Fruit fly (Drosophila melanogaster): ENCODE measurements around the gene Gale.

Gene Gale

dm6 chr3L:680258-680657, 31.9 kb downstream of the Gale start, which contains the start of gene CG17129:
Gene CG17129, minus strand, starts transcription at chr3L:680326.
- TF ChIP-seq Pif1A (GFP tag; optimal IDR thresholded peaks at IDR 0.05) (peak; percentile 7), CG9948 (tag; optimal IDR thresholded peaks at IDR 0.05) (no peak), CG32121 (GFP tag; IDR thresholded peaks at IDR 0.05) (peak; percentile 32; the same call in 1 of the 2 replicates), CG34367 (tag; optimal IDR thresholded peaks at IDR 0.05) (no peak), CG17806 (tag; optimal IDR thresholded peaks at IDR 0.05) (no peak), CG14655 (GFP tag; optimal IDR thresholded peaks at IDR 0.05) (peak; percentile 6), CG15710 (tag; optimal IDR thresholded peaks at IDR 0.05) (no peak), CG12605 (GFP tag; IDR thresholded peaks at IDR 0.05) (no peak), CG10348 (GFP tag; IDR thresholded peaks at IDR 0.05) (no peak), CG4496 (GFP tag; IDR thresholded peaks at IDR 0.05) (no peak; the same call in 2 of the 3 replicates), CG8159 (tag; optimal IDR thresholded peaks at IDR 0.05) (peak; percentile 3), D1 (tag; optimal IDR thresholded peaks at IDR 0.05) (no peak), EcR (GFP tag; optimal IDR thresholded peaks at IDR 0.05) (no peak), CG8301 (tag; optimal IDR thresholded peaks at IDR 0.05) (peak; percentile 36), Pif1B (GFP tag; optimal IDR thresholded peaks at IDR 0.05) (no peak), Ets98B (GFP tag; IDR thresholded peaks at IDR 0.05) (peak; percentile 40; the same call in 1 of the 2 replicates), CG13204 (GFP tag; optimal IDR thresholded peaks at IDR 0.05) (no peak), Snoo (tag; optimal IDR thresholded peaks at IDR 0.05) (no peak), rn (GFP tag; IDR thresholded peaks at IDR 0.05) (peak; percentile 34; the same call in 1 of the 2 replicates), gl (tag; optimal IDR thresholded peaks at IDR 0.05) (no peak), fd96Ca (GFP tag; IDR thresholded peaks at IDR 0.05) (peak; percentile 40; the same call in 1 of the 3 replicates)

DNA sequence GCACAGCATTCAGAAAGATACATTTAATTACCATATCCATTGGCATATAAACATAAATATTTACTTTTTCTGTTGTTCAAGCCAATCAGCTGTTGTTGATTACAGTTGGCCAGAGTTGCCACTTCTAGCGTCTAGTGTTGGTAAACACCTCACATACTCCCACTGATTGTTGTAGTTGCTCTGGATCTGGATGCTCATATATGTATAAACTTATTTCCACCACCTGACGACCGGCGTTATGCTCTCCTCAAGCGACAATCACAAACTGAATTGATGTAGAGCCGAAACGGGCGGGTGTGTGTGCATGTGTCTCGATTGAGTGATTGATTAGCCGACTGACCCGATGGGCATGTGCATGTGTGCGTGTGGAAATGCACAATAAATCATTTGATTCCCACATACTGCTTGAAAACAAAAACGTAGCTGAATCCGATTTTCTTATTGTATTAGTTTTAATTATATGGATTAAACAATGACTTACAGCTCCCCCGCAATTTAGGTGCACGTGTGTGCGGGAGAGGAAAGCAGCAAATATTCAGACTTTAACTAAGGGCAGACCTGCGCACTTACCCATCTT, 33.5 kb downstream of the Gale start:
- TF ChIP-seq Snoo (tag; optimal IDR thresholded peaks at IDR 0.05) (peak; percentile 23), Pif1A (GFP tag; optimal IDR thresholded peaks at IDR 0.05) (peak; percentile 22), CG12605 (GFP tag; IDR thresholded peaks at IDR 0.05) (no peak), Ets98B (GFP tag; IDR thresholded peaks at IDR 0.05) (peak; percentile 33; the same call in 1 of the 2 replicates), CG8159 (tag; optimal IDR thresholded peaks at IDR 0.05) (peak; percentile 34), CG10348 (GFP tag; IDR thresholded peaks at IDR 0.05) (no peak), CG17806 (tag; optimal IDR thresholded peaks at IDR 0.05) (no peak), D1 (tag; optimal IDR thresholded peaks at IDR 0.05) (no peak), EcR (GFP tag; optimal IDR thresholded peaks at IDR 0.05) (no peak), CG15710 (tag; optimal IDR thresholded peaks at IDR 0.05) (peak; percentile 19), rn (GFP tag; IDR thresholded peaks at IDR 0.05) (no peak), CG8301 (tag; optimal IDR thresholded peaks at IDR 0.05) (no peak), CG9948 (tag; optimal IDR thresholded peaks at IDR 0.05) (no peak), Pif1B (GFP tag; optimal IDR thresholded peaks at IDR 0.05) (peak; percentile 58), CG4496 (GFP tag; IDR thresholded peaks at IDR 0.05) (peak; percentile 48; the same call in 1 of the 3 replicates), CG34367 (tag; optimal IDR thresholded peaks at IDR 0.05) (no peak), CG32121 (GFP tag; IDR thresholded peaks at IDR 0.05) (0 out of 2 replicates have a peak, but pooled peaks have one; percentile 14), fd96Ca (GFP tag; IDR thresholded peaks at IDR 0.05) (no peak), CG13204 (GFP tag; optimal IDR thresholded peaks at IDR 0.05) (no peak), CG14655 (GFP tag; optimal IDR thresholded peaks at IDR 0.05) (no peak), gl (tag; optimal IDR thresholded peaks at IDR 0.05) (no peak)

- TF ChIP-seq CG8159 (tag; optimal IDR thresholded peaks at IDR 0.05) = no peak
- TF ChIP-seq Pif1A (GFP tag; optimal IDR thresholded peaks at IDR 0.05) = peak; percentile 51
- 0 out of 2 replicates have a peak, but pooled peaks have one; percentile 30 for TF ChIP-seq CG12605 (GFP tag; IDR thresholded peaks at IDR 0.05)
- TF ChIP-seq CG9948 (tag; optimal IDR thresholded peaks at IDR 0.05) = no peak
- TF ChIP-seq fd96Ca (GFP tag; IDR thresholded peaks at IDR 0.05) = no peak
- no peak for TF ChIP-seq rn (GFP tag; IDR thresholded peaks at IDR 0.05)
- TF ChIP-seq CG10348 (GFP tag; IDR thresholded peaks at IDR 0.05) = no peak
- no peak for TF ChIP-seq Snoo (tag; optimal IDR thresholded peaks at IDR 0.05)
- no peak; the same call in 1 of the 2 replicates for TF ChIP-seq Ets98B (GFP tag; IDR thresholded peaks at IDR 0.05)
- TF ChIP-seq CG34367 (tag; optimal IDR thresholded peaks at IDR 0.05) = no peak
- TF ChIP-seq D1 (tag; optimal IDR thresholded peaks at IDR 0.05) = no peak
- TF ChIP-seq EcR (GFP tag; optimal IDR thresholded peaks at IDR 0.05) = peak; percentile 37
- peak; percentile 30 for TF ChIP-seq CG13204 (GFP tag; optimal IDR thresholded peaks at IDR 0.05)
- TF ChIP-seq CG14655 (GFP tag; optimal IDR thresholded peaks at IDR 0.05) = no peak
- peak; percentile 0 for TF ChIP-seq gl (tag; optimal IDR thresholded peaks at IDR 0.05)
- peak; percentile 9; the same call in 1 of the 3 replicates for TF ChIP-seq CG4496 (GFP tag; IDR thresholded peaks at IDR 0.05)
- peak; percentile 1 for TF ChIP-seq CG8301 (tag; optimal IDR thresholded peaks at IDR 0.05)
- no peak for TF ChIP-seq Pif1B (GFP tag; optimal IDR thresholded peaks at IDR 0.05)
- no peak for TF ChIP-seq CG17806 (tag; optimal IDR thresholded peaks at IDR 0.05)
- TF ChIP-seq CG32121 (GFP tag; IDR thresholded peaks at IDR 0.05) = no peak
- no peak for TF ChIP-seq CG15710 (tag; optimal IDR thresholded peaks at IDR 0.05)
Measured at dm6 chr3L:682420-682882, 34.1 kb downstream of the Gale start, which contains the start of gene CG3386. Gene CG3386, minus strand, starts transcription at chr3L:682470.

DNA sequence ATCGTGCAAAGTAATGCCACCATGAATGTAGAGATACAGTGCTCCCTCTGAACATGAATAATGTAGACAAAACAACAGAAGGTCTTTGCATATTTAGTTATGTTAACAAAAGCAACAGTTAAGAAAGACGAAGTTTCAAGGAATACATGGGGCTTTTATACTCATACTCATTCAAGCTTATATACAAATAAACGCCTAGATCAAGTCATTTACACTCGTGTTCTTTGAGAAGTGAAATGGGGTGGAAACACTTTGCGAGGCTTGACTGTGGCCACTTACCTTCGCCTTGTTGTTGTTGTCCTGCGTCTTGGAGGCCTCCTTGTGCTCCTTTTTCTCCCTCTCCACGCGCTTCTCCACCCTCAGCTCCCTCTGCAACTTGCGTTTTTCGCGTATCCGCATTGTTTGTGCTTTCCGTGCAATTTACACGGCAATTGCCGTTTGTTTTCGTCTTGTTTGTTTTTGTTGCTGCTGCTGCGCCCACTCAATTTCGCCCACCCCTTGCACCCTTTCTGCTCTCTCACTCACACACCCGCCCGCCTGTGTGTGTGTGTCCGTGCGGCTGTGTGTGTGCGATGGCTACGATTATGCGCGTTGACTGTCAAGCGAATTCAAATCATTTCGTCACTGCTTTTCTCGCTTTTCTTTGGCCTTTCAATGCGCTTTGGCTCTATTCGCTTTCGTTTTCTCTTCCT, 36.5 kb downstream of the Gale start:
- TF ChIP-seq EcR (GFP tag; optimal IDR thresholded peaks at IDR 0.05) (no peak), CG8159 (tag; optimal IDR thresholded peaks at IDR 0.05) (peak; percentile 43), CG10348 (GFP tag; IDR thresholded peaks at IDR 0.05) (no peak), CG15710 (tag; optimal IDR thresholded peaks at IDR 0.05) (peak; percentile 27), rn (GFP tag; IDR thresholded peaks at IDR 0.05) (no peak), CG4496 (GFP tag; IDR thresholded peaks at IDR 0.05) (no peak), Snoo (tag; optimal IDR thresholded peaks at IDR 0.05) (no peak), Pif1B (GFP tag; optimal IDR thresholded peaks at IDR 0.05) (no peak), CG12605 (GFP tag; IDR thresholded peaks at IDR 0.05) (no peak), Ets98B (GFP tag; IDR thresholded peaks at IDR 0.05) (no peak), CG14655 (GFP tag; optimal IDR thresholded peaks at IDR 0.05) (no peak), D1 (tag; optimal IDR thresholded peaks at IDR 0.05) (no peak), fd96Ca (GFP tag; IDR thresholded peaks at IDR 0.05) (no peak), CG8301 (tag; optimal IDR thresholded peaks at IDR 0.05) (no peak), CG32121 (GFP tag; IDR thresholded peaks at IDR 0.05) (no peak), gl (tag; optimal IDR thresholded peaks at IDR 0.05) (no peak), Pif1A (GFP tag; optimal IDR thresholded peaks at IDR 0.05) (no peak), CG9948 (tag; optimal IDR thresholded peaks at IDR 0.05) (no peak), CG13204 (GFP tag; optimal IDR thresholded peaks at IDR 0.05) (no peak), CG34367 (tag; optimal IDR thresholded peaks at IDR 0.05) (no peak), CG17806 (tag; optimal IDR thresholded peaks at IDR 0.05) (peak; percentile 10)
